Worm (Caenorhabditis elegans): ENCODE measurements around the gene copb-2.

DNA sequence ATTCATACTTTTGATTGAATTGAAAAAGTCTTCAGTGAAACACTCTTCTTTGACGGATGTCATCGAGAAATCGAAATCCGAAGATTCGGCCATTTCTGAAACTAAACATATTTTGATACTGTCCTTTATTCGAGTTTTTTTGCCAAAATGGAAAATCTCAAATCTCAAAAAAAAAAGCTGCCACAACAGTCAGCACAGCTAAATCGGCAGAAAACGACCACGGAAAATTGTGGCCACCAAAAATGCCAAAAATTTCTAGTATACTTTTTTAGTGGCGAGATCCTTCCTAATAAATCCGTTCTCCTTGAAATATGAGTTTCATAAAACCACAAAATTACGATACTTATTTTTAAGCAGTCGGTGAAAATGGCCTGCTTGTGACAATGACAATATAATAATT, 15.6 kb upstream of the copb-2 start, which contains the start of gene F38E11.9:
- TF ChIP-seq ceh-36 (tag; optimal IDR thresholded peaks at IDR 0.05) (no peak), aly-1 (tag; optimal IDR thresholded peaks at IDR 0.05) (no peak), tbx-11 (GFP tag; IDR thresholded peaks at IDR 0.05) (no peak), ama-1 (optimal IDR thresholded peaks at IDR 0.05) (no peak), flt-1 (GFP tag; IDR thresholded peaks at IDR 0.05) (no peak), tbx-37 (GFP tag; conservative IDR thresholded peaks at IDR 0.05) (no peak), F13C5.2 (tag; optimal IDR thresholded peaks at IDR 0.05) (no peak), sea-1 (GFP tag; conservative IDR thresholded peaks at IDR 0.05) (no peak), hmg-4 (GFP tag; optimal IDR thresholded peaks at IDR 0.05) (no peak), scrt-1 (GFP tag; IDR thresholded peaks at IDR 0.05) (no peak), tra-4 (tag; optimal IDR thresholded peaks at IDR 0.05) (no peak), hnd-1 (tag; optimal IDR thresholded peaks at IDR 0.05) (no peak), pes-1 (GFP tag; IDR thresholded peaks at IDR 0.05) (no peak), ets-7 (tag; optimal IDR thresholded peaks at IDR 0.05) (no peak)

All from whole organism, early embryonic.